Worm (Caenorhabditis elegans) whole organism, L4/young adult: ENCODE data around the gene rps-21.

Experiments used
- W03F9.2 ChIP-seq: fragments of 150-350 bp; optimal IDR thresholded peaks from 2 replicates; lab custom pipeline; 2014; ENCODE audit warnings: missing biosample characterization, missing genetic modification characterization
- dao-5 ChIP-seq: sonication (generic microtip); optimal IDR thresholded peaks from 2 replicates; lab custom pipeline; 2016; ENCODE audit warnings: missing genotype, missing genetic modification characterization, moderate library complexity, missing compliant biosample characterization
- him-1 ChIP-seq: sonication (generic microtip); optimal IDR thresholded peaks from 2 replicates; lab custom pipeline; 2016; ENCODE audit warnings: missing genotype, missing genetic modification reagents, missing genetic modification characterization, missing compliant biosample characterization

Gene rps-21

ce11 chrIII:7181822-7182221, 7.6 kb downstream of the rps-21 start, which contains the start of gene epg-4:
Gene epg-4, plus strand, starts transcription at chrIII:7182167.
- TF ChIP-seq him-1 (no peak), W03F9.2 (tag; lab: Kevin White, UChicago) (no peak), dao-5 (tag; lab: Kevin White, UChicago) (no peak)

- TF ChIP-seq dao-5 (tag; lab: Kevin White, UChicago) (no peak), him-1 (no peak), W03F9.2 (tag; lab: Kevin White, UChicago) (no peak)
Observed at ce11 chrIII:7180613-7181012, 8.8 kb downstream of the rps-21 start, which contains the start of gene ndab-2. Gene ndab-2, plus strand, starts transcription at chrIII:7180752.

ce11 chrIII:7179538-7180301, 9.7 kb downstream of the rps-21 start, which contains the start of the genes rps-14 and rpl-36:
Gene rps-14, minus strand, starts transcription at chrIII:7179588.
Gene rpl-36, plus strand, starts transcription at chrIII:7180251.
- no peak for TF ChIP-seq dao-5 (tag; lab: Kevin White, UChicago)
- TF ChIP-seq W03F9.2 (tag; lab: Kevin White, UChicago): peak; percentile 72
- peak; percentile 26 for TF ChIP-seq him-1

- no peak for TF ChIP-seq him-1
- TF ChIP-seq W03F9.2 (tag; lab: Kevin White, UChicago): no peak
Observed at ce11 chrIII:7178497-7178896, 10.9 kb downstream of the rps-21 start.

- no peak for TF ChIP-seq W03F9.2 (tag; lab: Kevin White, UChicago)
- no peak for TF ChIP-seq dao-5 (tag; lab: Kevin White, UChicago)
- TF ChIP-seq him-1: no peak
Observed at ce11 chrIII:7170090-7170489, 19.3 kb downstream of the rps-21 start.

- TF ChIP-seq W03F9.2 (tag; lab: Kevin White, UChicago) (no peak), him-1 (no peak), dao-5 (tag; lab: Kevin White, UChicago) (no peak)
Observed at ce11 chrIII:7167568-7167937, 21.9 kb downstream of the rps-21 start, which contains the start of gene acs-4. Gene acs-4, plus strand, starts transcription at chrIII:7167838.

- TF ChIP-seq him-1 (peak; percentile 59), W03F9.2 (tag; lab: Kevin White, UChicago) (no peak), dao-5 (tag; lab: Kevin White, UChicago) (no peak)
Observed at ce11 chrIII:7166664-7167567, 22.5 kb downstream of the rps-21 start.

ce11 chrIII:7165816-7166229, 23.6 kb downstream of the rps-21 start:
- no peak for TF ChIP-seq W03F9.2 (tag; lab: Kevin White, UChicago)
- no peak for TF ChIP-seq him-1
- no peak for TF ChIP-seq dao-5 (tag; lab: Kevin White, UChicago)

ce11 chrIII:7165276-7165675, 24.2 kb downstream of the rps-21 start:
- TF ChIP-seq dao-5 (tag; lab: Kevin White, UChicago): no peak
- TF ChIP-seq W03F9.2 (tag; lab: Kevin White, UChicago): no peak
- no peak for TF ChIP-seq him-1

ce11 chrIII:7162065-7162762, 27.2 kb downstream of the rps-21 start, which contains the start of the genes syf-2 and K04G7.1:
Gene syf-2, minus strand, starts transcription at chrIII:7162115.
Gene K04G7.1, plus strand, starts transcription at chrIII:7162712.
- TF ChIP-seq him-1: peak; percentile 75
- no peak for TF ChIP-seq dao-5 (tag; lab: Kevin White, UChicago)
- TF ChIP-seq W03F9.2 (tag; lab: Kevin White, UChicago): peak; percentile 95

ce11 chrIII:7161055-7161454, 28.4 kb downstream of the rps-21 start, which contains the start of gene rnp-7:
Gene rnp-7, minus strand, starts transcription at chrIII:7161155.
- no peak for TF ChIP-seq him-1
- TF ChIP-seq dao-5 (tag; lab: Kevin White, UChicago): no peak
- no peak for TF ChIP-seq W03F9.2 (tag; lab: Kevin White, UChicago)

- TF ChIP-seq him-1: no peak
- no peak for TF ChIP-seq dao-5 (tag; lab: Kevin White, UChicago)
- TF ChIP-seq W03F9.2 (tag; lab: Kevin White, UChicago): no peak
Observed at ce11 chrIII:7159246-7159645, 30.2 kb downstream of the rps-21 start.

ce11 chrIII:7158709-7159108, 30.7 kb downstream of the rps-21 start, which contains the start of gene nuo-4:
Gene nuo-4, minus strand, starts transcription at chrIII:7158809.
- no peak for TF ChIP-seq W03F9.2 (tag; lab: Kevin White, UChicago)
- TF ChIP-seq him-1: no peak
- no peak for TF ChIP-seq dao-5 (tag; lab: Kevin White, UChicago)
